4 worm cellular contexts compared by ENCODE assay signal in genomic region chrII:11746782-11747288, ce11.
TF ChIP-seq lines count a peak whose summit lies in the region.

No protein-coding gene starts in this region.

TF ChIP-seq in whole organism, L2 larva, 48 proteins besides CTCF, POLR2A, EP300 and RAD21 (continues in another document):
- TF ChIP-seq fos-1 (tag; optimal IDR thresholded peaks at IDR 0.05; lab: Kevin White, UChicago): peak; percentile 14
- TF ChIP-seq ceh-82 (tag; optimal IDR thresholded peaks at IDR 0.05; lab: Kevin White, UChicago): peak; percentile 39
- no peak for TF ChIP-seq nhr-23 (tag; optimal IDR thresholded peaks at IDR 0.05; lab: Kevin White, UChicago)
- TF ChIP-seq mab-5 (tag; optimal IDR thresholded peaks at IDR 0.05; lab: Kevin White, UChicago): peak; percentile 33
- peak; percentile 34 to 62 for TF ChIP-seq lsy-2 (tag; optimal IDR thresholded peaks at IDR 0.05; lab: Kevin White, UChicago)
- peak; percentile 53 for TF ChIP-seq sma-9 (GFP tag; optimal IDR thresholded peaks at IDR 0.05; lab: Kevin White, UChicago)
- TF ChIP-seq sma-9 (tag; optimal IDR thresholded peaks at IDR 0.05; lab: Kevin White, UChicago): no peak
- TF ChIP-seq zag-1 (tag; optimal IDR thresholded peaks at IDR 0.05; lab: Kevin White, UChicago): peak; percentile 90
- peak; percentile 78 for TF ChIP-seq nhr-129 (tag; optimal IDR thresholded peaks at IDR 0.05; lab: Kevin White, UChicago)
- TF ChIP-seq ZK546.5 (tag; optimal IDR thresholded peaks at IDR 0.05; lab: Kevin White, UChicago): no peak
- no peak for TF ChIP-seq nhr-6 (tag; optimal IDR thresholded peaks at IDR 0.05; lab: Kevin White, UChicago)
- TF ChIP-seq skn-1 (tag; optimal IDR thresholded peaks at IDR 0.05; lab: Kevin White, UChicago): no peak
- TF ChIP-seq blmp-1 (tag; optimal IDR thresholded peaks at IDR 0.05; lab: Kevin White, UChicago; ENCODE audit: insufficient read depth): no peak
- TF ChIP-seq elt-1 (tag; optimal IDR thresholded peaks at IDR 0.05; lab: Kevin White, UChicago): no peak
- TF ChIP-seq mdl-1 (tag; optimal IDR thresholded peaks at IDR 0.05; lab: Kevin White, UChicago): peak; percentile 49 to 76
- TF ChIP-seq Y55F3AM.14 (GFP tag; optimal IDR thresholded peaks at IDR 0.05; lab: Kevin White, UChicago): peak; percentile 72
- peak; percentile 72 for TF ChIP-seq lin-11 (tag; optimal IDR thresholded peaks at IDR 0.05; lab: Kevin White, UChicago)
- TF ChIP-seq nhr-25 (tag; optimal IDR thresholded peaks at IDR 0.05; lab: Kevin White, UChicago): no peak
- no peak for TF ChIP-seq sma-3 (GFP tag; optimal IDR thresholded peaks at IDR 0.05; lab: Kevin White, UChicago)
- no peak for TF ChIP-seq nhr-12 (tag; optimal IDR thresholded peaks at IDR 0.05; lab: Kevin White, UChicago)
- peak; percentile 59 for TF ChIP-seq unc-55 (GFP tag; optimal IDR thresholded peaks at IDR 0.05; lab: Kevin White, UChicago)
- TF ChIP-seq elt-3 (tag; optimal IDR thresholded peaks at IDR 0.05; lab: Kevin White, UChicago): no peak
- TF ChIP-seq ztf-4 (tag; optimal IDR thresholded peaks at IDR 0.05; lab: Kevin White, UChicago): peak; percentile 66

TF ChIP-seq in whole organism, L4 larva, 104 proteins besides CTCF, POLR2A, EP300 and RAD21 (continues in another document):
- 0 out of 2 replicates have a peak, but pooled peaks have one; percentile 17 for TF ChIP-seq tra-1 (GFP tag; IDR thresholded peaks at IDR 0.05; lab: Robert Waterston, UW)
- no peak for TF ChIP-seq pqm-1 (tag; optimal IDR thresholded peaks at IDR 0.05; lab: Kevin White, UChicago)
- TF ChIP-seq ctbp-1 (GFP tag; IDR thresholded peaks at IDR 0.05; lab: Robert Waterston, UW): peak; percentile 91
- peak; percentile 18 for TF ChIP-seq nhr-48 (tag; optimal IDR thresholded peaks at IDR 0.05; lab: Kevin White, UChicago)
- TF ChIP-seq pha-4 (GFP tag; IDR thresholded peaks at IDR 0.05; lab: Robert Waterston, UW): peak; percentile 54; the same call in 1 of the 2 replicates
- TF ChIP-seq pha-4 (tag; optimal IDR thresholded peaks at IDR 0.05; lab: Kevin White, UChicago): no peak
- TF ChIP-seq Y105C5A.15 (GFP tag; IDR thresholded peaks at IDR 0.05; lab: Robert Waterston, UW): 0 out of 2 replicates have a peak, but pooled peaks have one; percentile 30
- TF ChIP-seq hmg-1.1 (GFP tag; IDR thresholded peaks at IDR 0.05; lab: Robert Waterston, UW): peak; percentile 83; the same call in 1 of the 2 replicates
- no peak for TF ChIP-seq Y48G9A.11 (GFP tag; IDR thresholded peaks at IDR 0.05; lab: Robert Waterston, UW)
- TF ChIP-seq mxl-3 (GFP tag; optimal IDR thresholded peaks at IDR 0.05; lab: Kevin White, UChicago): peak; percentile 21
- TF ChIP-seq nhr-11 (tag; optimal IDR thresholded peaks at IDR 0.05; lab: Kevin White, UChicago): peak; percentile 7
- no peak for TF ChIP-seq duxl-1 (tag; optimal IDR thresholded peaks at IDR 0.05; lab: Kevin White, UChicago; ENCODE audit: poor library complexity)
- peak; percentile 64 for TF ChIP-seq mes-2 (tag; optimal IDR thresholded peaks at IDR 0.05; lab: Kevin White, UChicago; ENCODE audit: poor library complexity, severe bottlenecking)
- TF ChIP-seq D1046.2 (GFP tag; IDR thresholded peaks at IDR 0.05; lab: Robert Waterston, UW): 0 out of 2 replicates have a peak, but pooled peaks have one; percentile 27
- TF ChIP-seq T20F7.1 (GFP tag; optimal IDR thresholded peaks at IDR 0.05; lab: Kevin White, UChicago): peak; percentile 56
- TF ChIP-seq lim-7 (GFP tag; IDR thresholded peaks at IDR 0.05; lab: Robert Waterston, UW): no peak
- TF ChIP-seq dmd-6 (GFP tag; IDR thresholded peaks at IDR 0.05; lab: Robert Waterston, UW): peak; percentile 21; the same call in 1 of the 2 replicates
- peak; percentile 59 for TF ChIP-seq nhr-6 (tag; optimal IDR thresholded peaks at IDR 0.05; lab: Kevin White, UChicago)
- no peak for TF ChIP-seq nhr-237 (tag; optimal IDR thresholded peaks at IDR 0.05; lab: Kevin White, UChicago)
- peak; percentile 39 for TF ChIP-seq gei-8 (GFP tag; optimal IDR thresholded peaks at IDR 0.05; lab: Kevin White, UChicago)
- TF ChIP-seq ztf-11 (tag; optimal IDR thresholded peaks at IDR 0.05; lab: Kevin White, UChicago): no peak
- peak; percentile 35 for TF ChIP-seq nhr-102 (tag; optimal IDR thresholded peaks at IDR 0.05; lab: Kevin White, UChicago)

TF ChIP-seq in whole organism, late embryonic, 69 proteins besides CTCF, POLR2A, EP300 and RAD21 (continues in another document):
- peak; percentile 26 for TF ChIP-seq gmeb-2 (tag; optimal IDR thresholded peaks at IDR 0.05; lab: Kevin White, UChicago)
- no peak for TF ChIP-seq pha-2 (tag; optimal IDR thresholded peaks at IDR 0.05; lab: Kevin White, UChicago)
- TF ChIP-seq lin-11 (tag; optimal IDR thresholded peaks at IDR 0.05; lab: Kevin White, UChicago): no peak
- no peak for TF ChIP-seq pax-1 (tag; optimal IDR thresholded peaks at IDR 0.05; lab: Kevin White, UChicago)
- TF ChIP-seq pha-4 (tag; optimal IDR thresholded peaks at IDR 0.05; lab: Kevin White, UChicago): no peak
- peak; percentile 11 for TF ChIP-seq dve-1 (tag; optimal IDR thresholded peaks at IDR 0.05; lab: Kevin White, UChicago)
- TF ChIP-seq fax-1 (tag; optimal IDR thresholded peaks at IDR 0.05; lab: Kevin White, UChicago): peak; percentile 18
- TF ChIP-seq C38D4.7 (GFP tag; optimal IDR thresholded peaks at IDR 0.05; lab: Kevin White, UChicago): peak; percentile 43
- TF ChIP-seq ceh-19 (GFP tag; optimal IDR thresholded peaks at IDR 0.05; lab: Kevin White, UChicago): peak; percentile 74
- TF ChIP-seq ceh-9 (tag; optimal IDR thresholded peaks at IDR 0.05; lab: Kevin White, UChicago): no peak
- no peak for TF ChIP-seq fkh-10 (GFP tag; optimal IDR thresholded peaks at IDR 0.05; lab: Kevin White, UChicago)
- peak; percentile 89 for TF ChIP-seq ceh-31 (tag; optimal IDR thresholded peaks at IDR 0.05; lab: Kevin White, UChicago)
- TF ChIP-seq ceh-2 (tag; optimal IDR thresholded peaks at IDR 0.05; lab: Kevin White, UChicago): peak; percentile 16
- TF ChIP-seq ahr-1 (tag; optimal IDR thresholded peaks at IDR 0.05; lab: Kevin White, UChicago): peak; percentile 35
- peak; percentile 5 for TF ChIP-seq hlh-8 (tag; optimal IDR thresholded peaks at IDR 0.05; lab: Kevin White, UChicago)
- no peak for TF ChIP-seq zip-5 (tag; optimal IDR thresholded peaks at IDR 0.05; lab: Kevin White, UChicago)
- no peak for TF ChIP-seq hlh-13 (GFP tag; optimal IDR thresholded peaks at IDR 0.05; lab: Kevin White, UChicago)
- TF ChIP-seq mec-3 (tag; optimal IDR thresholded peaks at IDR 0.05; lab: Kevin White, UChicago; ENCODE audit: borderline replicate concordance): no peak
- TF ChIP-seq lim-6 (tag; optimal IDR thresholded peaks at IDR 0.05; lab: Kevin White, UChicago): peak; percentile 30
- TF ChIP-seq pat-9 (tag; optimal IDR thresholded peaks at IDR 0.05; lab: Kevin White, UChicago): no peak
- no peak for TF ChIP-seq ceh-6 (GFP tag; optimal IDR thresholded peaks at IDR 0.05; lab: Kevin White, UChicago)
- peak; percentile 15 for TF ChIP-seq F13H6.1 (tag; optimal IDR thresholded peaks at IDR 0.05; lab: Kevin White, UChicago)
- TF ChIP-seq ztf-16 (tag; optimal IDR thresholded peaks at IDR 0.05; lab: Kevin White, UChicago): no peak
- TF ChIP-seq sox-4 (tag; optimal IDR thresholded peaks at IDR 0.05; lab: Kevin White, UChicago): no peak
- peak; percentile 26 for TF ChIP-seq ama-1 (optimal IDR thresholded peaks at IDR 0.05; lab: Kevin White, UChicago)
- TF ChIP-seq ceh-45 (GFP tag; IDR thresholded peaks at IDR 0.05; lab: Robert Waterston, UW): no peak
- TF ChIP-seq ceh-34 (tag; optimal IDR thresholded peaks at IDR 0.05; lab: Kevin White, UChicago): peak; percentile 71

TF ChIP-seq in whole organism, mixed stage, embryonic, 35 proteins besides CTCF, POLR2A, EP300 and RAD21:
- TF ChIP-seq unc-39 (tag; optimal IDR thresholded peaks at IDR 0.05; lab: Kevin White, UChicago): no peak
- no peak for TF ChIP-seq ceh-43 (GFP tag; optimal IDR thresholded peaks at IDR 0.05; lab: Kevin White, UChicago)
- no peak for TF ChIP-seq tbx-8 (GFP tag; optimal IDR thresholded peaks at IDR 0.05; lab: Kevin White, UChicago)
- TF ChIP-seq lin-13 (tag; optimal IDR thresholded peaks at IDR 0.05; lab: Kevin White, UChicago): no peak
- peak; percentile 17 for TF ChIP-seq ztf-11 (tag; optimal IDR thresholded peaks at IDR 0.05; lab: Kevin White, UChicago)
- no peak for TF ChIP-seq nhr-2 (tag; optimal IDR thresholded peaks at IDR 0.05; lab: Kevin White, UChicago)
- no peak for TF ChIP-seq elt-3 (tag; optimal IDR thresholded peaks at IDR 0.05; lab: Kevin White, UChicago)
- TF ChIP-seq flh-1 (GFP tag; optimal IDR thresholded peaks at IDR 0.05; lab: Kevin White, UChicago): peak; percentile 51
- peak; percentile 38 for TF ChIP-seq ces-1 (GFP tag; optimal IDR thresholded peaks at IDR 0.05; lab: Kevin White, UChicago)
- TF ChIP-seq nhr-12 (tag; optimal IDR thresholded peaks at IDR 0.05; lab: Kevin White, UChicago): no peak
- no peak for TF ChIP-seq ham-2 (GFP tag; optimal IDR thresholded peaks at IDR 0.05; lab: Kevin White, UChicago)
- peak; percentile 82 for TF ChIP-seq sptf-1 (tag; optimal IDR thresholded peaks at IDR 0.05; lab: Kevin White, UChicago)
- TF ChIP-seq bed-3 (GFP tag; optimal IDR thresholded peaks at IDR 0.05; lab: Kevin White, UChicago): peak; percentile 26
- TF ChIP-seq drap-1 (GFP tag; optimal IDR thresholded peaks at IDR 0.05; lab: Kevin White, UChicago): peak; percentile 22
- no peak for TF ChIP-seq snpc-4 (tag; optimal IDR thresholded peaks at IDR 0.05; lab: Kevin White, UChicago)
- TF ChIP-seq ceh-83 (GFP tag; optimal IDR thresholded peaks at IDR 0.05; lab: Kevin White, UChicago): peak; percentile 64
- TF ChIP-seq M03D4.4 (tag; optimal IDR thresholded peaks at IDR 0.05; lab: Kevin White, UChicago): peak; percentile 43
- TF ChIP-seq hlh-1 (tag; optimal IDR thresholded peaks at IDR 0.05; lab: Kevin White, UChicago): no peak
- no peak for TF ChIP-seq blmp-1 (tag; optimal IDR thresholded peaks at IDR 0.05; lab: Kevin White, UChicago)
- peak; percentile 82 for TF ChIP-seq unc-120 (tag; optimal IDR thresholded peaks at IDR 0.05; lab: Kevin White, UChicago; ENCODE audit: poor library complexity, severe bottlenecking)
- peak; percentile 74 for TF ChIP-seq mls-2 (tag; optimal IDR thresholded peaks at IDR 0.05; lab: Kevin White, UChicago)
- TF ChIP-seq pha-4 (tag; optimal IDR thresholded peaks at IDR 0.05; lab: Kevin White, UChicago): no peak
- no peak for TF ChIP-seq nhr-28 (tag; optimal IDR thresholded peaks at IDR 0.05; lab: Kevin White, UChicago)
- TF ChIP-seq nhr-237 (tag; optimal IDR thresholded peaks at IDR 0.05; lab: Kevin White, UChicago): peak; percentile 33
- TF ChIP-seq cnd-1 (tag; optimal IDR thresholded peaks at IDR 0.05; lab: Kevin White, UChicago): peak; percentile 39
- TF ChIP-seq unc-62 (GFP tag; optimal IDR thresholded peaks at IDR 0.05; lab: Kevin White, UChicago): peak; percentile 36
- TF ChIP-seq lin-32 (GFP tag; optimal IDR thresholded peaks at IDR 0.05; lab: Kevin White, UChicago): peak; percentile 27
- TF ChIP-seq lsy-2 (tag; optimal IDR thresholded peaks at IDR 0.05; lab: Kevin White, UChicago): peak; percentile 23
